Fruit fly (Drosophila melanogaster): ENCODE results near the gene RanBP3.

RanBP3 gene

DNA sequence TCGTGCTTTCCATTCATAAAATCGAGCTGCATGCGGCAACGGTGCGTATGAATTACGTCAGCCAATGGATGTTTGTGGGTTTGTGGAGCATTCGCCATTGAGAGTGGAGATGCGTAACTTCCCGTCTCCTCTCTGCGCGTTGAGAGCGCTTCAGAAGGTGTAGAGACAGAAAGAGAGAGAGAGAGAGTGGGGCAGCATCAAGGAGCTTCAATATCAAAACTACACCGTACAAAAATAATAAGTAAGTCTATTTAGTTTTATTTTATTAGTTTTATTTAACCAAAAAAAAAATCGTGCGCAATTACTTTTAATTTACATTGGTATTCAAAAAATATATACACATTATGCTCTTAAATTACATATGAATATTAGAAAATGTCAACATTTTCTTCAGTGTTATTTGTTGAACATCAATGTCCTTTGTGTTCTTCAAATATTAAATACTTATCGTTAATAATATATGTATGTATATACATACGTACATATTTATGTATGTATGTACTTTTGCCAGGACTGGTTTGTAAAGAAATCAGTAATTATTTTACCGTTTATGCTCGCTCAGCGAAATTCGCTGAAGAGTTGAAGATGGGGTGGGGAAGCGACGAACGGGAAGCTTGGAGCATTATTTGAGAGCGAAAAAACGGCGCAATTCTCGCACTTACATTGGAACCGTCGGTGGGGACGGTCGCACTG, 29.8 kb downstream of the RanBP3 start, which contains the start of gene CG10365 (continued):
- TF ChIP-seq shn (GFP tag; optimal IDR thresholded peaks at IDR 0.05) (no peak), NfI (GFP tag; optimal IDR thresholded peaks at IDR 0.05) (peak; percentile 52), slp2 (GFP tag; optimal IDR thresholded peaks at IDR 0.05) (no peak), crp (GFP tag; optimal IDR thresholded peaks at IDR 0.05) (peak in 1 of 2 experiments; percentile 46), CG11085 (GFP tag; IDR thresholded peaks at IDR 0.05) (peak; percentile 76), esg (GFP tag; conservative IDR thresholded peaks at IDR 0.05) (peak; percentile 86), CG16779 (GFP tag; IDR thresholded peaks at IDR 0.05) (no peak), cas (GFP tag; IDR thresholded peaks at IDR 0.05) (0 out of 2 replicates have a peak, but pooled peaks have one; percentile 50), CG13775 (GFP tag; optimal IDR thresholded peaks at IDR 0.05) (peak; percentile 71), CG6813 (GFP tag; optimal IDR thresholded peaks at IDR 0.05) (peak; percentile 82), CG10274 (GFP tag; optimal IDR thresholded peaks at IDR 0.05) (no peak), exex (tag; optimal IDR thresholded peaks at IDR 0.05) (peak; percentile 66), chif (GFP tag; optimal IDR thresholded peaks at IDR 0.05) (peak in 1 of 2 experiments; percentile 14), CG30020 (tag; optimal IDR thresholded peaks at IDR 0.05) (no peak), bab2 (GFP tag; optimal IDR thresholded peaks at IDR 0.05) (peak; percentile 21), Jarid2 (GFP tag; optimal IDR thresholded peaks at IDR 0.05) (no peak), CG9215 (GFP tag; IDR thresholded peaks at IDR 0.05) (peak; percentile 81), Neu2 (GFP tag; optimal IDR thresholded peaks at IDR 0.05; ENCODE audit: borderline replicate concordance) (no peak), MTF-1 (GFP tag; optimal IDR thresholded peaks at IDR 0.05; ENCODE audit: borderline replicate concordance) (peak; percentile 58), CG12104 (GFP tag; optimal IDR thresholded peaks at IDR 0.05) (peak; percentile 74), NC2α (GFP tag; optimal IDR thresholded peaks at IDR 0.05) (no peak), slbo (GFP tag; IDR thresholded peaks at IDR 0.05) (peak; percentile 94), bowl (GFP tag; IDR thresholded peaks at IDR 0.05) (peak; percentile 67; the same call in 1 of the 2 replicates), CG4360 (GFP tag; IDR thresholded peaks at IDR 0.05) (no peak), Dad (GFP tag; optimal IDR thresholded peaks at IDR 0.05) (no peak), CG7271 (tag; optimal IDR thresholded peaks at IDR 0.05) (no peak), Asciz (GFP tag; optimal IDR thresholded peaks at IDR 0.05) (peak; percentile 87), CG8089 (GFP tag; optimal IDR thresholded peaks at IDR 0.05) (no peak), CG12299 (tag; optimal IDR thresholded peaks at IDR 0.05) (peak; percentile 77), CG2129 (GFP tag; IDR thresholded peaks at IDR 0.05; ENCODE audit: partially characterized antibody) (no peak), Scr (GFP tag; IDR thresholded peaks at IDR 0.05; ENCODE audit: partially characterized antibody) (no peak), Poxn (GFP tag; IDR thresholded peaks at IDR 0.05) (peak; percentile 54; the same call in 1 of the 2 replicates), ranshi (GFP tag; IDR thresholded peaks at IDR 0.05) (peak; percentile 88), Oaz (GFP tag; IDR thresholded peaks at IDR 0.05) (peak; percentile 67), CG32767 (GFP tag; IDR thresholded peaks at IDR 0.05) (peak; percentile 88), CG4730 (GFP tag; IDR thresholded peaks at IDR 0.05) (peak; percentile 68), otp (GFP tag; IDR thresholded peaks at IDR 0.05) (0 out of 3 replicates have a peak, but pooled peaks have one; percentile 19), CkIIα-i1 (GFP tag; IDR thresholded peaks at IDR 0.05) (no peak), CG10543 (GFP tag; optimal IDR thresholded peaks at IDR 0.05) (peak; percentile 69), Dp (GFP tag; optimal IDR thresholded peaks at IDR 0.05) (no peak), CG18764 (GFP tag; optimal IDR thresholded peaks at IDR 0.05) (peak; percentile 56), CG12219 (GFP tag; optimal IDR thresholded peaks at IDR 0.05) (peak; percentile 59), Six4 (GFP tag; optimal IDR thresholded peaks at IDR 0.05) (peak; percentile 49), CG17361 (GFP tag; IDR thresholded peaks at IDR 0.05) (peak; percentile 92), CG11456 (GFP tag; IDR thresholded peaks at IDR 0.05) (peak; percentile 72), CG16815 (GFP tag; optimal IDR thresholded peaks at IDR 0.05) (peak; percentile 45), CG10654 (GFP tag; optimal IDR thresholded peaks at IDR 0.05) (peak; percentile 73), ssp (GFP tag; IDR thresholded peaks at IDR 0.05) (peak; percentile 65), CG1024 (GFP tag; IDR thresholded peaks at IDR 0.05) (peak; percentile 60), H15 (GFP tag; IDR thresholded peaks at IDR 0.05) (peak; percentile 67)
